Fruit fly (Drosophila melanogaster): ENCODE results near the gene Ir100a.

DNA sequence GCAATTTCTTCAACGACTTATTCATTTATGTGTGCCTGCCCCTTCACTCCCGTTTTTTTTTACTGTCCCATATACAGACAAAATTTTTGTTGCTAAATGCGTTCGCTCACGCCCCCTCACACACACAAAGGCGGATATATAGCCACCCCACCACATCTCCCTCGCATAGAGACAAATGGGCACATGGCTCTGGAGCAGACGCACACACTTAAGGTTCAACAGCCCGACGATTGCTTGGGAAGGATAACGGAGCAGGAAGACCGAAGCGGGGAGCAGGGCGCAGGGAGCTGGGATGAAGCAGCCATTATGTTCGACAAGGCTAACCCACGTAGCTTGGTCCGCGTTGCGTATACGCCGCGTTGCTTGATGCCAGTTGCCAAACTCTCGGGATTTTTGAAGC is 25.7 kb downstream of the Ir100a start:
- TF ChIP-seq Hr83 (GFP tag; optimal IDR thresholded peaks at IDR 0.05; ENCODE audit: poor library complexity, severe bottlenecking) (no peak), usp (GFP tag; optimal IDR thresholded peaks at IDR 0.05) (no peak), dsf (GFP tag; optimal IDR thresholded peaks at IDR 0.05; ENCODE audit: borderline replicate concordance) (no peak), pan (optimal IDR thresholded peaks at IDR 0.05) (no peak), dl (GFP tag; optimal IDR thresholded peaks at IDR 0.05; ENCODE audit: insufficient read depth in 1 of 2, partially characterized antibody in 2 of 2) (no peak), Vsx2 (GFP tag; optimal IDR thresholded peaks at IDR 0.05; ENCODE audit: partially characterized antibody) (no peak), Hnf4 (GFP tag; optimal IDR thresholded peaks at IDR 0.05) (no peak), psq (GFP tag; optimal IDR thresholded peaks at IDR 0.05) (no peak), h (GFP tag; optimal IDR thresholded peaks at IDR 0.05) (no peak), woc (GFP tag; optimal IDR thresholded peaks at IDR 0.05) (no peak), OdsH (GFP tag; optimal IDR thresholded peaks at IDR 0.05) (no peak), ey (GFP tag; optimal IDR thresholded peaks at IDR 0.05) (no peak), Hr78 (GFP tag; optimal IDR thresholded peaks at IDR 0.05) (no peak), CrebA (GFP tag; optimal IDR thresholded peaks at IDR 0.05; ENCODE audit: borderline replicate concordance) (no peak)

Measured in whole organism, wandering third instar larva.